Fruit fly (Drosophila melanogaster) whole organism, embryonic: Measurements from ENCODE around the gene CG10510.

Experiments used
- ATbp ChIP-seq: fragments of 200-800 bp; sonication (Bioruptor generic); optimal IDR thresholded peaks from 2 replicates; lab custom pipeline; 2017; ENCODE audit warnings: missing biosample characterization, mild to moderate bottlenecking, missing genetic modification characterization, missing genetic modification reagents
- CG1024 ChIP-seq: fragments of 200-800 bp; sonication (Bioruptor generic); IDR thresholded peaks from 2 replicates; pipeline ENCODE4 v1.3.6; 2022; ENCODE audit warnings: missing biosample characterization, missing genetic modification characterization
- CG10274 ChIP-seq: fragments of 200-800 bp; sonication (Bioruptor generic); optimal IDR thresholded peaks from 3 replicates; lab custom pipeline; 2017; ENCODE audit warnings: missing biosample characterization, mild to moderate bottlenecking, missing genetic modification characterization
- CG10462 ChIP-seq: fragments of 200-800 bp; sonication (Bioruptor generic); optimal IDR thresholded peaks from 2 replicates; lab custom pipeline; 2016; ENCODE audit warnings: missing biosample characterization, missing genetic modification characterization
- CG10565 ChIP-seq: fragments of 200-800 bp; sonication (Bioruptor generic); optimal IDR thresholded peaks from 3 replicates; lab custom pipeline; 2016; ENCODE audit warnings: missing biosample characterization, mild to moderate bottlenecking, missing genetic modification characterization
- CG11456 ChIP-seq: fragments of 200-800 bp; sonication (Bioruptor generic); IDR thresholded peaks from 3 replicates; pipeline ENCODE4 v1.3.6; 2022; ENCODE audit warnings: missing biosample characterization, missing genetic modification characterization
- CG12155 ChIP-seq: fragments of 200-800 bp; sonication (Bioruptor generic); optimal IDR thresholded peaks from 3 replicates; lab custom pipeline; 2016; ENCODE audit warnings: missing biosample characterization, missing genetic modification characterization
- CG12299 ChIP-seq: fragments of 200-800 bp; sonication (Bioruptor generic); optimal IDR thresholded peaks from 2 replicates; lab custom pipeline; 2018; ENCODE audit warnings: missing biosample characterization, mild to moderate bottlenecking, missing genetic modification characterization
- CG17829 ChIP-seq: fragments of 200-800 bp; optimal IDR thresholded peaks from 2 replicates; lab custom pipeline; 2019; ENCODE audit warnings: missing biosample characterization, mild to moderate bottlenecking, missing genetic modification characterization, moderate library complexity
- CG1792 ChIP-seq: fragments of 200-800 bp; sonication (Bioruptor generic); optimal IDR thresholded peaks from 2 replicates; lab custom pipeline; 2016; ENCODE audit warnings: missing biosample characterization, missing genetic modification characterization
- CG2199 ChIP-seq: fragments of 200-800 bp; sonication (Bioruptor generic); IDR thresholded peaks from 3 replicates; pipeline ENCODE4 v1.3.6; 2022; ENCODE audit warnings: missing biosample characterization, missing genetic modification characterization
- CG2712 ChIP-seq: fragments of 200-800 bp; optimal IDR thresholded peaks from 3 replicates; lab custom pipeline; 2019; ENCODE audit warnings: missing biosample characterization, mild to moderate bottlenecking, missing genetic modification characterization, moderate library complexity
- CG2875 ChIP-seq: fragments of 200-800 bp; sonication (Bioruptor generic); optimal IDR thresholded peaks from 2 replicates; lab custom pipeline; 2017; ENCODE audit warnings: missing biosample characterization, mild to moderate bottlenecking, missing genetic modification characterization, missing genetic modification reagents
- CG31388 ChIP-seq: fragments of 200-800 bp; sonication (Bioruptor generic); optimal IDR thresholded peaks from 2 replicates; lab custom pipeline; 2016; ENCODE audit warnings: missing biosample characterization, missing genetic modification characterization
- CG3838 ChIP-seq: fragments of 200-800 bp; sonication (Bioruptor generic); optimal IDR thresholded peaks from 3 replicates; lab custom pipeline; 2016; ENCODE audit warnings: missing biosample characterization, missing genetic modification characterization
- CG4360 ChIP-seq: fragments of 200-800 bp; sonication (Bioruptor generic); IDR thresholded peaks from 2 replicates; pipeline ENCODE4 v1.3.6; 2022; ENCODE audit warnings: missing biosample characterization, missing genetic modification characterization
- CG6254 ChIP-seq: fragments of 200-800 bp; sonication (Bioruptor generic); optimal IDR thresholded peaks from 3 replicates; lab custom pipeline; 2017; ENCODE audit warnings: mild to moderate bottlenecking, missing biosample characterization, missing genetic modification reagents, missing genetic modification characterization
- CG9797 ChIP-seq: fragments of 200-800 bp; sonication (Bioruptor generic); optimal IDR thresholded peaks from 3 replicates; lab custom pipeline; 2018; ENCODE audit warnings: missing biosample characterization, mild to moderate bottlenecking, missing genetic modification characterization
- CoRest ChIP-seq: fragments of 200-800 bp; sonication (Bioruptor generic); optimal IDR thresholded peaks from 3 replicates; lab custom pipeline; 2018; ENCODE audit warnings: missing biosample characterization, mild to moderate bottlenecking, missing genetic modification characterization, moderate library complexity
- Dbx ChIP-seq: fragments of 200-800 bp; sonication (Bioruptor generic); IDR thresholded peaks from 3 replicates; pipeline ENCODE4 v1.3.6; 2022; ENCODE audit warnings: missing biosample characterization, missing genetic modification characterization
- GATAe ChIP-seq: fragments of 200-800 bp; sonication (Bioruptor generic); conservative IDR thresholded peaks from 2 replicates; pipeline ENCODE4 v1.3.6; 2022; ENCODE audit warnings: missing biosample characterization, missing genetic modification characterization
- Hand ChIP-seq: fragments of 200-800 bp; sonication (Bioruptor generic); optimal IDR thresholded peaks from 2 replicates; lab custom pipeline; 2017; ENCODE audit warnings: mild to moderate bottlenecking, missing biosample characterization, missing genetic modification reagents, missing genetic modification characterization
- Hey ChIP-seq: fragments of 200-800 bp; sonication (Bioruptor generic); optimal IDR thresholded peaks from 3 replicates; lab custom pipeline; 2018; ENCODE audit warnings: missing biosample characterization, mild to moderate bottlenecking, missing genetic modification characterization
- Max ChIP-seq: fragments of 200-800 bp; sonication (Bioruptor generic); optimal IDR thresholded peaks from 2 replicates; lab custom pipeline; 2016; ENCODE audit warnings: missing biosample characterization, mild to moderate bottlenecking, missing genetic modification characterization
- NfI ChIP-seq: fragments of 200-800 bp; sonication (Bioruptor generic); optimal IDR thresholded peaks from 3 replicates; lab custom pipeline; 2018; ENCODE audit warnings: missing biosample characterization, mild to moderate bottlenecking, missing genetic modification characterization, moderate library complexity
- Ptx1 ChIP-seq: fragments of 200-800 bp; sonication (Bioruptor generic); IDR thresholded peaks from 2 replicates; pipeline ENCODE4 v1.3.6; 2022; ENCODE audit warnings: missing biosample characterization, missing genetic modification characterization
- Sry-β ChIP-seq: fragments of 200-800 bp; sonication (Bioruptor generic); optimal IDR thresholded peaks from 2 replicates; lab custom pipeline; 2018; ENCODE audit warnings: missing biosample characterization, mild to moderate bottlenecking, missing genetic modification characterization, moderate library complexity
- Xrp1 ChIP-seq: fragments of 200-800 bp; sonication (Bioruptor generic); IDR thresholded peaks from 2 replicates; pipeline ENCODE4 v1.3.6; 2022; ENCODE audit warnings: missing biosample characterization, missing genetic modification characterization
- abd-A ChIP-seq: fragments of 200-800 bp; sonication (Bioruptor generic); optimal IDR thresholded peaks from 3 replicates; lab custom pipeline; 2019; ENCODE audit warnings: missing biosample characterization, mild to moderate bottlenecking, missing genetic modification characterization, moderate library complexity
- az2 ChIP-seq: fragments of 200-800 bp; sonication (Bioruptor generic); optimal IDR thresholded peaks from 3 replicates; lab custom pipeline; 2016; ENCODE audit warnings: missing biosample characterization, missing genetic modification characterization
- br ChIP-seq: fragments of >200 bp; optimal IDR thresholded peaks from 2 replicates; lab custom pipeline; 2017
- dmrt11E ChIP-seq: fragments of 200-800 bp; sonication (Bioruptor generic); optimal IDR thresholded peaks from 3 replicates; lab custom pipeline; 2018; ENCODE audit warnings: missing biosample characterization, mild to moderate bottlenecking, missing genetic modification characterization, moderate library complexity
- dysf ChIP-seq: fragments of 200-800 bp; sonication (Bioruptor generic); IDR thresholded peaks from 3 replicates; pipeline ENCODE4 v1.3.6; 2022; ENCODE audit warnings: missing biosample characterization, missing genetic modification characterization
- emc ChIP-seq: fragments of 200-800 bp; sonication (Bioruptor generic); optimal IDR thresholded peaks from 2 replicates; lab custom pipeline; 2016; ENCODE audit warnings: missing biosample characterization, missing genetic modification characterization
- ems ChIP-seq: fragments of 200-800 bp; sonication (Bioruptor generic); optimal IDR thresholded peaks from 3 replicates; lab custom pipeline; 2016; ENCODE audit warnings: missing biosample characterization, missing genetic modification characterization
- esg ChIP-seq: fragments of 200-800 bp; sonication (Bioruptor generic); conservative IDR thresholded peaks from 2 replicates; pipeline ENCODE4 v1.3.6; 2022; ENCODE audit warnings: missing biosample characterization, missing genetic modification characterization
- fd102C ChIP-seq: fragments of 200-800 bp; sonication (Bioruptor generic); optimal IDR thresholded peaks from 2 replicates; lab custom pipeline; 2018; ENCODE audit warnings: missing biosample characterization, mild to moderate bottlenecking, missing genetic modification characterization, moderate library complexity
- gfzf ChIP-seq: fragments of 200-800 bp; sonication (Bioruptor generic); optimal IDR thresholded peaks from 2 replicates; lab custom pipeline; 2016; ENCODE audit warnings: missing biosample characterization, mild to moderate bottlenecking, missing genetic modification characterization, moderate library complexity
- gt ChIP-seq: fragments of 200-800 bp; sonication (Bioruptor generic); IDR thresholded peaks from 2 replicates; pipeline ENCODE4 v1.3.6; 2022; ENCODE audit warnings: missing biosample characterization, missing genetic modification characterization
- jing ChIP-seq: fragments of 200-800 bp; sonication (Bioruptor generic); optimal IDR thresholded peaks from 2 replicates; lab custom pipeline; 2018; ENCODE audit warnings: missing biosample characterization, mild to moderate bottlenecking, missing genetic modification characterization
- kay ChIP-seq: fragments of 200-800 bp; sonication (Bioruptor generic); optimal IDR thresholded peaks from 2 replicates; lab custom pipeline; 2016; ENCODE audit warnings: missing biosample characterization, missing genetic modification characterization
- knrl ChIP-seq: fragments of 200-800 bp; sonication (Bioruptor generic); IDR thresholded peaks from 3 replicates; pipeline ENCODE4 v1.3.6; 2022; ENCODE audit warnings: missing biosample characterization, missing genetic modification characterization; ENCODE audit not compliant: partially characterized antibody
- luna ChIP-seq: fragments of 200-800 bp; sonication (Bioruptor generic); optimal IDR thresholded peaks from 2 replicates; lab custom pipeline; 2016; ENCODE audit warnings: missing biosample characterization, missing genetic modification characterization
- nmo ChIP-seq: fragments of 200-800 bp; sonication (Bioruptor generic); optimal IDR thresholded peaks from 2 replicates; lab custom pipeline; 2018; ENCODE audit warnings: missing biosample characterization, mild to moderate bottlenecking, missing genetic modification characterization, moderate library complexity
- pros ChIP-seq: fragments of 200-800 bp; sonication (Bioruptor generic); optimal IDR thresholded peaks from 3 replicates; lab custom pipeline; 2019; ENCODE audit warnings: missing biosample characterization, mild to moderate bottlenecking, missing genetic modification characterization, moderate library complexity
- repo ChIP-seq: fragments of 200-800 bp; sonication (Bioruptor generic); optimal IDR thresholded peaks from 2 replicates; lab custom pipeline; 2016; ENCODE audit warnings: missing biosample characterization, missing genetic modification characterization
- ro ChIP-seq: fragments of 200-800 bp; sonication (Bioruptor generic); IDR thresholded peaks from 2 replicates; pipeline ENCODE4 v1.3.6; 2022; ENCODE audit warnings: missing biosample characterization, missing genetic modification characterization
- schlank ChIP-seq: fragments of 200-800 bp; sonication (Bioruptor generic); optimal IDR thresholded peaks from 2 replicates; lab custom pipeline; 2018; ENCODE audit warnings: missing biosample characterization, mild to moderate bottlenecking, missing genetic modification characterization
- tup ChIP-seq: fragments of 200-800 bp; sonication (Bioruptor generic); optimal IDR thresholded peaks from 2 replicates; lab custom pipeline; 2016; ENCODE audit warnings: missing biosample characterization, mild to moderate bottlenecking, missing genetic modification characterization, moderate library complexity
- z ChIP-seq: fragments of 200-800 bp; sonication (Bioruptor generic); IDR thresholded peaks from 3 replicates; pipeline ENCODE4 v1.3.6; 2022; ENCODE audit warnings: missing biosample characterization, missing genetic modification characterization
- zf30C ChIP-seq: fragments of 200-800 bp; sonication (Bioruptor generic); optimal IDR thresholded peaks from 3 replicates; lab custom pipeline; 2018; ENCODE audit warnings: missing biosample characterization, mild to moderate bottlenecking, missing genetic modification characterization

Gene CG10510

dm6 chr3L:21171905-21172304, 38.0 kb downstream of the CG10510 start, which contains the start of gene Ac78C (continued):
- TF ChIP-seq CG2199 (GFP tag; lab: Robert Waterston, UW) (peak; percentile 77; the same call in 1 of the 3 replicates), Dbx (GFP tag; lab: Robert Waterston, UW) (peak; percentile 92), CG6254 (GFP tag; lab: Kevin White, UChicago) (peak; percentile 42), dmrt11E (tag; lab: Kevin White, UChicago) (no peak), CG12155 (GFP tag; lab: Kevin White, UChicago) (peak; percentile 64), emc (GFP tag; lab: Kevin White, UChicago) (peak; percentile 84), pros (GFP tag; lab: Kevin White, UChicago) (peak; percentile 30), dysf (GFP tag; lab: Robert Waterston, UW) (peak; percentile 92), CG3838 (GFP tag; lab: Kevin White, UChicago) (peak; percentile 30), kay (GFP tag; lab: Kevin White, UChicago) (peak; percentile 63), repo (GFP tag; lab: Kevin White, UChicago) (peak; percentile 91), CG2712 (tag; lab: Kevin White, UChicago) (no peak), CG9797 (GFP tag; lab: Kevin White, UChicago) (no peak), fd102C (no peak), esg (GFP tag; lab: Robert Waterston, UW) (peak; percentile 71), ems (GFP tag; lab: Kevin White, UChicago) (peak; percentile 85), Hey (tag; lab: Kevin White, UChicago) (peak; percentile 82), Hand (GFP tag; lab: Kevin White, UChicago) (peak; percentile 89), CG10274 (GFP tag; lab: Kevin White, UChicago) (peak; percentile 75), Ptx1 (GFP tag; lab: Robert Waterston, UW) (peak; percentile 88), CoRest (tag; lab: Kevin White, UChicago) (peak; percentile 78), CG1024 (GFP tag; lab: Robert Waterston, UW) (peak; percentile 49; the same call in 1 of the 2 replicates), CG4360 (GFP tag; lab: Robert Waterston, UW) (no peak), CG10462 (GFP tag; lab: Kevin White, UChicago) (peak; percentile 64), az2 (GFP tag; lab: Kevin White, UChicago) (peak; percentile 66), CG1792 (peak; percentile 67), CG10565 (GFP tag; lab: Kevin White, UChicago) (no peak), CG2875 (peak; percentile 56), GATAe (GFP tag; lab: Robert Waterston, UW) (peak; percentile 40; the same call in 1 of the 2 replicates), CG11456 (GFP tag; lab: Robert Waterston, UW) (peak; percentile 92), zf30C (no peak), z (GFP tag; lab: Robert Waterston, UW) (no peak), CG17829 (no peak), nmo (peak; percentile 57), luna (GFP tag; lab: Kevin White, UChicago) (peak; percentile 88), schlank (tag; lab: Kevin White, UChicago) (peak; percentile 92), abd-A (peak; percentile 88), NfI (GFP tag; lab: Kevin White, UChicago) (peak; percentile 93), CG31388 (GFP tag; lab: Kevin White, UChicago) (peak; percentile 45), gfzf (no peak), br (lab: Kevin White, UChicago) (no peak), Max (peak; percentile 65), Sry-β (GFP tag; lab: Kevin White, UChicago) (no peak), Xrp1 (GFP tag; lab: Robert Waterston, UW) (peak; percentile 83), jing (GFP tag; lab: Kevin White, UChicago) (peak; percentile 55), knrl (GFP tag; lab: Robert Waterston, UW) (peak; percentile 66), ro (GFP tag; lab: Robert Waterston, UW) (peak; percentile 43), ATbp (GFP tag; lab: Kevin White, UChicago) (peak; percentile 80), tup (GFP tag; lab: Kevin White, UChicago) (peak; percentile 64), gt (GFP tag; lab: Robert Waterston, UW) (peak; percentile 46; the same call in 1 of the 2 replicates), CG12299 (peak; percentile 87)
